Fruit fly (Drosophila melanogaster): ENCODE measurements around the gene SrpRbeta.
A peak's percentile ranks its signal among the peaks of the same experiment; 100 is the strongest.

SrpRbeta gene

dm6 chr3L:8763794-8764193, 43.8 kb upstream of the SrpRbeta start (continued):
- no peak for TF ChIP-seq CG9139 (GFP tag; optimal IDR thresholded peaks at IDR 0.05)
- no peak for TF ChIP-seq dac (GFP tag; optimal IDR thresholded peaks at IDR 0.05)
- TF ChIP-seq Sox15 (GFP tag; optimal IDR thresholded peaks at IDR 0.05), result peak; percentile 29
- TF ChIP-seq OdsH (GFP tag; optimal IDR thresholded peaks at IDR 0.05), result peak; percentile 27
- TF ChIP-seq CG6808 (GFP tag; optimal IDR thresholded peaks at IDR 0.05), result no peak
- TF ChIP-seq svp (GFP tag), result peak; percentile 91
- TF ChIP-seq CG11902 (GFP tag; optimal IDR thresholded peaks at IDR 0.05), result peak; percentile 34
- no peak for TF ChIP-seq CG15336 (GFP tag; IDR thresholded peaks at IDR 0.05)
- no peak for TF ChIP-seq Eip75B (GFP tag; optimal IDR thresholded peaks at IDR 0.05)
- TF ChIP-seq CG10669 (GFP tag; optimal IDR thresholded peaks at IDR 0.05), result no peak
- peak; percentile 62 for TF ChIP-seq esn (GFP tag; optimal IDR thresholded peaks at IDR 0.05)
- no peak for TF ChIP-seq Lpt (GFP tag; optimal IDR thresholded peaks at IDR 0.05)
- TF ChIP-seq Smox (GFP tag; optimal IDR thresholded peaks at IDR 0.05), result peak; percentile 69
- TF ChIP-seq CG6792 (GFP tag; optimal IDR thresholded peaks at IDR 0.05), result no peak
- peak; percentile 73 for TF ChIP-seq Hr39 (GFP tag; optimal IDR thresholded peaks at IDR 0.05)
- no peak for TF ChIP-seq Ets96B (tag; optimal IDR thresholded peaks at IDR 0.05)
- TF ChIP-seq CG1621 (tag; optimal IDR thresholded peaks at IDR 0.05), result no peak
- TF ChIP-seq net (GFP tag; optimal IDR thresholded peaks at IDR 0.05), result no peak
- no peak for TF ChIP-seq Hr38 (GFP tag; optimal IDR thresholded peaks at IDR 0.05)
- no peak for TF ChIP-seq CG8319 (GFP tag; optimal IDR thresholded peaks at IDR 0.05)
- no peak for TF ChIP-seq CG6854 (GFP tag; optimal IDR thresholded peaks at IDR 0.05)
- no peak for TF ChIP-seq Eip93F (GFP tag; optimal IDR thresholded peaks at IDR 0.05)
- peak; percentile 48 for TF ChIP-seq CG34406 (GFP tag; optimal IDR thresholded peaks at IDR 0.05)
- no peak for TF ChIP-seq CG4318 (GFP tag; optimal IDR thresholded peaks at IDR 0.05)
- no peak for TF ChIP-seq achi (GFP tag; optimal IDR thresholded peaks at IDR 0.05)
- no peak for TF ChIP-seq CG16779 (tag; optimal IDR thresholded peaks at IDR 0.05)
- TF ChIP-seq CG11294 (GFP tag; IDR thresholded peaks at IDR 0.05), result no peak
- TF ChIP-seq pdm3 (GFP tag; optimal IDR thresholded peaks at IDR 0.05), result peak; percentile 32
- TF ChIP-seq vri (GFP tag; optimal IDR thresholded peaks at IDR 0.05), result no peak
- TF ChIP-seq CG11762 (GFP tag; optimal IDR thresholded peaks at IDR 0.05; ENCODE audit: insufficient read depth), result no peak
- TF ChIP-seq Sox14 (GFP tag; optimal IDR thresholded peaks at IDR 0.05), result peak; percentile 27
- TF ChIP-seq CG7368 (GFP tag; optimal IDR thresholded peaks at IDR 0.05), result no peak
- TF ChIP-seq CG3919 (GFP tag; optimal IDR thresholded peaks at IDR 0.05), result peak; percentile 5
- no peak for TF ChIP-seq CG10631 (GFP tag; optimal IDR thresholded peaks at IDR 0.05)

DNA sequence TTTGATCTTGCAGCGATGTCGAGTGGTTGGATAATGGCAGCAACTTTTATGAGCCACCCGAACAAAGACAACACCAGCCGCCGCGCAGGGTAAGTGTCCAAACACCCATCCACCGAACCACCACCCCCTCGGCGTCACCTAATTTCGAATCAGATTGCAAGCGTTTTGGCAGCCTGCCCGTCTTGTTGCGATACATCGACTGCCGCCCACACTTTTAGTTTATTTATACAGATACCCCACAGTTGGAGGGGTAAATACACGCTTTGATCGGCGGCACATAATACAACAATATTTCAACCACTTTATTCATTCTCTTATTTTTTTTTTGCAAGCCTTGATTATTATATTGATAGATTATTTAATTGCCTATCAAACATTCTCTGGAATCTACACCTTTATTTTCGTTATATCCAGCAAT, 43.0 kb upstream of the SrpRbeta start:
- no peak for TF ChIP-seq CG3032 (tag; optimal IDR thresholded peaks at IDR 0.05)
- TF ChIP-seq Eip75B (GFP tag; optimal IDR thresholded peaks at IDR 0.05), result no peak
- no peak for TF ChIP-seq fd85E (GFP tag; optimal IDR thresholded peaks at IDR 0.05)
- TF ChIP-seq eg (GFP tag; IDR thresholded peaks at IDR 0.05), result peak; percentile 53; the same call in 2 of the 3 replicates
- TF ChIP-seq CG8319 (GFP tag; optimal IDR thresholded peaks at IDR 0.05), result no peak
- TF ChIP-seq fkh (GFP tag; optimal IDR thresholded peaks at IDR 0.05), result no peak
- no peak for TF ChIP-seq topi (GFP tag; optimal IDR thresholded peaks at IDR 0.05)
- peak; percentile 48 for TF ChIP-seq Sox102F (GFP tag; optimal IDR thresholded peaks at IDR 0.05)
- TF ChIP-seq dac (GFP tag; optimal IDR thresholded peaks at IDR 0.05), result no peak
- peak; percentile 62 for TF ChIP-seq CG31627 (GFP tag; optimal IDR thresholded peaks at IDR 0.05)
- TF ChIP-seq cyc (GFP tag; optimal IDR thresholded peaks at IDR 0.05), result peak; percentile 27
- peak; percentile 34 for TF ChIP-seq CG8632 (GFP tag; optimal IDR thresholded peaks at IDR 0.05)
- peak; percentile 48 for TF ChIP-seq CG32006 (GFP tag; optimal IDR thresholded peaks at IDR 0.05)
- peak; percentile 35 for TF ChIP-seq acj6 (GFP tag; optimal IDR thresholded peaks at IDR 0.05)
- no peak for TF ChIP-seq CG6163 (GFP tag; IDR thresholded peaks at IDR 0.05)
- no peak for TF ChIP-seq CG10631 (GFP tag; optimal IDR thresholded peaks at IDR 0.05)
- TF ChIP-seq Sox15 (GFP tag; optimal IDR thresholded peaks at IDR 0.05), result peak; percentile 17
- TF ChIP-seq Hr39 (GFP tag; optimal IDR thresholded peaks at IDR 0.05), result peak; percentile 62
- TF ChIP-seq CG34406 (GFP tag; optimal IDR thresholded peaks at IDR 0.05), result peak; percentile 59
- peak; percentile 58 for TF ChIP-seq achi (GFP tag; optimal IDR thresholded peaks at IDR 0.05)
- TF ChIP-seq OdsH (GFP tag; optimal IDR thresholded peaks at IDR 0.05), result peak; percentile 48
- TF ChIP-seq vri (GFP tag; optimal IDR thresholded peaks at IDR 0.05), result peak; percentile 67
- no peak for TF ChIP-seq salr (GFP tag; optimal IDR thresholded peaks at IDR 0.05)
- peak; percentile 70 for TF ChIP-seq Sox14 (GFP tag; optimal IDR thresholded peaks at IDR 0.05)
- peak; percentile 26 for TF ChIP-seq CG6792 (GFP tag; optimal IDR thresholded peaks at IDR 0.05)
- TF ChIP-seq CG8119 (GFP tag; IDR thresholded peaks at IDR 0.05), result peak; percentile 47; the same call in 1 of the 3 replicates
- TF ChIP-seq CG11762 (GFP tag; optimal IDR thresholded peaks at IDR 0.05; ENCODE audit: insufficient read depth), result no peak
- TF ChIP-seq CG6276 (GFP tag; optimal IDR thresholded peaks at IDR 0.05), result peak; percentile 20
- no peak for TF ChIP-seq CG7368 (GFP tag; optimal IDR thresholded peaks at IDR 0.05)
- peak; percentile 42 for TF ChIP-seq lz (GFP tag; optimal IDR thresholded peaks at IDR 0.05)
- TF ChIP-seq Hr4 (GFP tag; optimal IDR thresholded peaks at IDR 0.05), result peak; percentile 40

Measured in whole organism, prepupa.